Worm (Caenorhabditis elegans) whole organism, young adult: ENCODE data around the gene acs-18.

Experiments used
- attf-3 ChIP-seq: fragments of 200-800 bp; sonication (Bioruptor generic); conservative IDR thresholded peaks from 2 replicates; pipeline ENCODE4 v1.3.6; 2022; ENCODE audit warnings: missing genetic modification reagents, missing genetic modification characterization, missing compliant biosample characterization
- bed-2 ChIP-seq: fragments of 200-800 bp; sonication (Bioruptor generic); IDR thresholded peaks from 2 replicates; pipeline ENCODE4 v1.3.6; 2022; ENCODE audit warnings: missing genetic modification reagents, missing genetic modification characterization, missing compliant biosample characterization
- egrh-3 ChIP-seq: fragments of 200-800 bp; sonication (Bioruptor generic); IDR thresholded peaks from 2 replicates; pipeline ENCODE4 v1.3.6; 2022; ENCODE audit warnings: missing genetic modification reagents, missing genetic modification characterization, missing compliant biosample characterization
- hlh-26 ChIP-seq: fragments of 200-800 bp; sonication (Bioruptor generic); conservative IDR thresholded peaks from 2 replicates; pipeline ENCODE4 v1.3.6; 2022; ENCODE audit warnings: missing genetic modification reagents, missing genetic modification characterization, missing compliant biosample characterization
- lin-26 ChIP-seq: fragments of 200-800 bp; sonication (Bioruptor generic); IDR thresholded peaks from 2 replicates; pipeline ENCODE4 v1.3.6; 2022; ENCODE audit warnings: missing genetic modification reagents, missing genetic modification characterization, missing compliant biosample characterization
- somi-1 ChIP-seq: fragments of 200-800 bp; sonication (Bioruptor generic); optimal IDR thresholded peaks from 2 replicates; lab custom pipeline; 2018; ENCODE audit warnings: mild to moderate bottlenecking, missing genetic modification characterization, missing compliant biosample characterization

- TF ChIP-seq hlh-26 (GFP tag; lab: Robert Waterston, UW) (no peak), attf-3 (GFP tag; lab: Robert Waterston, UW) (no peak), bed-2 (GFP tag; lab: Robert Waterston, UW) (no peak), egrh-3 (GFP tag; lab: Robert Waterston, UW) (no peak), lin-26 (GFP tag; lab: Robert Waterston, UW) (no peak), somi-1 (GFP tag; lab: Kevin White, UChicago) (no peak)
Observed at ce11 chrIV:10345486-10345885, 32.0 kb upstream of the acs-18 start.
